Worm (Caenorhabditis elegans) whole organism, dauer: ENCODE results near the gene garr-1.
"Not testable (repeated sequence)": the region's sequence is repeated elsewhere in the genome, so short reads cannot be mapped to it uniquely, and the experiment has no call there.

Experiments
- unc-62 ChIP-seq: sonication (generic microtip); optimal IDR thresholded peaks from 2 replicates; lab custom pipeline; 2017; ENCODE audit warnings: missing biosample characterization, missing genetic modification reagents, missing genetic modification characterization

The garr-1 gene

DNA sequence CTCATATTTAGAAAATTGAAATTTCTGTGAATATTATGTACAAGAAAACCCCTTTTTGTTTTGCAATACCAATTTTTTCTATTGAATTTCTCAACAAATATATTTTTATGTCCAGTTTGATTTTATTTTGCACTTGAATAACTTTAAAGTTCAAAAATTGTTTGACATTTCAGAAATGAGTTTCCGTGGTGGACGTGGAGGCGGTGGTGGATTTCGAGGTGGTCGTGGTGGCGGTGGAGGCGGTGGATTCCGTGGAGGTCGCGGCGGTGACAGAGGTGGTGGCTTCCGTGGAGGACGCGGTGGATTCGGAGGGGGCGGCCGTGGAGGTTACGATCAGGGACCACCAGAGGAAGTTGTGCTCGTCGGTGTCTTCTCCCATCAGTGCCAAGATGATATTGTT, at the start of gene garr-1:
garr-1 (plus strand) TSS at position 174 of the 400 bp plus-strand sequence.
- no peak for TF ChIP-seq unc-62

DNA sequence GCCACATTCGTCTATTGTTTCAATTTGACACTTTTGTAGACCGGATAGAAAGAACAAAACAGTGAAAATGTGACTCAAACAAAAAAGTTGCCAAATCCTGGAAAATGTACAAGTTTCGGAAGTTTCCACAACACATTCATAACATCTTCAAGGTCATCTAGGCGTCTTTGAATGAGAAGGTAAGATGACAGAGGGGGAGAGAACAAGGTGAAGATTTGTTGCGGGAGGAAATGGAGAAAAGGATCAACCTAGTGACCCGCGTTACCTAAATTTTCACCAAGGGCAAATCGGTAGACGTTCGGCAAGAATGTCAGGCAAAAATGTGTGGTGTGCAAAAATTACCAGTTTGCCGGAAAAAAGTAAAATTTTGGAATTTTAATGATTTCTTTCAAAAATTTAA, 48.2 kb upstream of the garr-1 start:
- no peak for TF ChIP-seq unc-62

DNA sequence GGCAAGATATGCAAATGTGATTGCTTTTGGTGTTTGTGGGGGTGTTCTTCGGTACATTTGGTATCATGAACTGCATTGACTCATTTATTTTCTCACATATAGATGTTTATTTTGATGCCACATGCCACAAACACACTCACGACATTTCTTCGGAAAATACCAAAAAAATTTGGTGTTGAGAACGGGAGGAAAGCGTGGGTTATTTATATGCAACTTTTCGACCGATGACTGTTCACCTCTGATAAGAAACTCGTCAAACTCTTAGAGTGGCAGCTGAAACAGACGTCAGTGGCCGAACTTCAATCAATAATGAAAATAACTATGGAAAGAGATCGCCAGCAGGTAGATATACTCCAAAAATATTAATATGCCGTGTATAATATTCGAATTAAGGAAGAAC, 47.6 kb upstream of the garr-1 start:
- no peak for TF ChIP-seq unc-62

DNA sequence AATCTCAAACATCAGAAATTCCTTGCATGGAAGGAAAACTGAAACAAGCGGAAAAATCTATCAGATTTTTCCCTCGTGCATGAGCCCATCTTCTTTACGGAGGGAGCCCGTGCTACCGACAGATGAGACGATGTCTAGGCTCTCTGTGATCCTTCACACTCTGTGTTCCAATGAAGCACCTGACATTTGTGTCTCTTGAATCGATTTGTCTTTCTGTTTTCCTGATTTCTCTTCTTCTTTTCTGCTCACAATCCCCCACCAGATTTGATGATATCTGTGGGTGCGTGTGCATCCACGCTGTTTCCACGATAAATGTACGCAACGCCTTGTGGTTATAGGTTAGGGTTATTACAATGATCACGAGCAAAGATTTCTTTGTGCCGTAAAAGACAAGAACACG, 47.1 kb upstream of the garr-1 start:
- no peak for TF ChIP-seq unc-62

DNA sequence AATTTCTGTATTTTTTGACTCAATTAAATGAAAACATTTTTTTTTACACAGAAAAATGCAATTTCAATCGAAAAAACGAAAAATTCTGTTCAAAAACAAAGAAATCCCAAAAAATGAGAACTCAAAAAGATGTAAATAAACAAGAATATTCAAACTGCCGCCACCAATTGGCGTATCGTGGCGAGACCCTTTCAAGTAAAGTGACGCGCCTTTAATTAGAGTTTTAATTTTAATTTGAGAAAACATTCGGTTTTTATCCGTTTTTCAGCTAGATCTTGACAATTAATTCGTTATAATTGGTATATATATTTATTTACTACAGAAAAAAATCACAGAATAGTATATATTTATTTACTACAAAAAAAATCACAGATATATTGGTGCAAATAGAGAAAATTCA, 46.4 kb upstream of the garr-1 start:
- no peak for TF ChIP-seq unc-62

DNA sequence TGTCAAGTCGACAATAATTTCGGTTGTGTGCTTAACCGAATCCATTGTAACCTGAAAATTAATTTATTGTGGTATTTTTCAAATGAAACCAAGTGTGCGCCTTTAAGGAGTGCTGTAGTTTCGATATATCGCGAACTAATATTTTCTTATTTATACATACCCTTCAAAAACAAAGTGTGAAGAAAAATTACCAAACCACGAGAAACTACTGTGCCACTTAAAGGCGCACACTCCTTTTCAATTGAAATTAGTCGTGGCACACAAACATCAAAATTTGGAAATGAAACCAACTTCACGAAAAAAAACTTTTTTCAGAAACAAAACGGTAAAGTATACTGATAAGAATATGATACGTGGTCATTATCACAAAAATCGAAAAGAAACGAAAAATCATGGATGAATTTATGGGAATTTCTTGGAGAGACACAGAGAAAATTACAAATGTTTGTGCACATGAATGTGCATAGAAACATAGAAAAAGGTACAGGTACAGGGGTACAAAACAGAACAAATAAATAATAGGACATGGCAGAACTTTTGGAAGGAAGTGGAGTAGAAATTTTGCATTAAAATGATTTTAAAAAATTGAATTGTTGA, 42.7 kb upstream of the garr-1 start, which contains the start of gene spl-1:
spl-1 (minus strand) TSS at position 51 of the 597 bp plus-strand sequence.
- no peak for TF ChIP-seq unc-62

DNA sequence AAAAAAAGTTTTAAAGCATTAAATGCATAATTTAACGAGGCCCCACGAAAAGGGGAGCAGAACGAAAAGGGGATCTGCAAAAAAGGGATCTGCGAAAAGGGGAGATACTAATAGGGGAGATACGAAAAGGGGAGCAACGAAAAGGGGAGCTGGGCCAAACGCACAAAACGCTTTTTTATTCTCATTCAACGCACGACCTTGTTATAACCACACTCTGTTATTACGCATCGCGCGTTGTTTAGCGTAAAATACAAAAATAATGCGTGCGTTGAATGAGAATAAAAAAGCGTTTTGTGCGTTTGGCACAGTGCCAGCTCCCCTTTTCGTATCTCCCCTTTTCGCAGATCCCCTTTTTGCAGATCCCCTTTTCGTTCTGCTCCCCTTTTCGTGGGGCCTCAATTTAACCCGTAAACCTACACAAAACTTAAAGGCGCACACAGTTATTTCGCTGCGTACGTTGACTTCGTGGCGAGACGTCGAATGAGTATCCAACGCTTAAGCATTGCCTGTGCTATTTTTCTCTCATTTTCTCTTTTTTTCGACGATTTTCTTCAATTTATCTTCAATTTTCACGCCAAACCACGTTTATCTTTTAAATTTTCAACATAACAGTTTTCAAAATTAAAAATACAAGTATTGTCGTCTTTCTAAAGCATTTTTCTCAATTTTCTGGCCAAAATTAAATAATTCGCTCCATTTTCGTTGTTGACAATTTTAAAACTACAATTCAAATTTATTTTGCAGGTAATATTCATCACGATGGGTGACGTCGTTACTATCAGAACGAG, 40.6 kb upstream of the garr-1 start, which contains the start of gene rps-24:
rps-24 (plus strand) TSS at position 738 of the 788 bp plus-strand sequence.
- TF ChIP-seq unc-62, result not testable (repeated sequence)

DNA sequence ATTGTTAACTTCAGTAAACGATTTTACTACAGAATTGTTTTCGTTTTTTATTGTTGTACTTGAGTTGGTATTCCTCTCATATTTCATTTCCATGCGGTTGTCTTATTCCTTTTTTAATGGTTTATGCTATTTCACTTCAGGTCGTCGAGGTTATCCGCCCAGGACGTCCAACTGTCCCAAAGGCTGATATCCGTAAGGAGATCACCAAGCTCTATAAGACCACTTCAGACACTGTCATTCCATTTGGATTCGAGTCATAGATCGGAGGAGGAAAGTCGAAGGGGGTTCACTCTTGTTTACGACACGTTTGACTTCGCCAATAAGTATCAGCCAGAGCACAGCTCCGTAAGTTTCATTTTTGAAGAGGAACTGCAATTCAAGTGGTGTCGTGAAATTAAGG, 39.4 kb upstream of the garr-1 start, which contains the start of gene T07A9.14:
T07A9.14 (plus strand) TSS at position 124 of the 400 bp plus-strand sequence.
- TF ChIP-seq unc-62, result no peak

DNA sequence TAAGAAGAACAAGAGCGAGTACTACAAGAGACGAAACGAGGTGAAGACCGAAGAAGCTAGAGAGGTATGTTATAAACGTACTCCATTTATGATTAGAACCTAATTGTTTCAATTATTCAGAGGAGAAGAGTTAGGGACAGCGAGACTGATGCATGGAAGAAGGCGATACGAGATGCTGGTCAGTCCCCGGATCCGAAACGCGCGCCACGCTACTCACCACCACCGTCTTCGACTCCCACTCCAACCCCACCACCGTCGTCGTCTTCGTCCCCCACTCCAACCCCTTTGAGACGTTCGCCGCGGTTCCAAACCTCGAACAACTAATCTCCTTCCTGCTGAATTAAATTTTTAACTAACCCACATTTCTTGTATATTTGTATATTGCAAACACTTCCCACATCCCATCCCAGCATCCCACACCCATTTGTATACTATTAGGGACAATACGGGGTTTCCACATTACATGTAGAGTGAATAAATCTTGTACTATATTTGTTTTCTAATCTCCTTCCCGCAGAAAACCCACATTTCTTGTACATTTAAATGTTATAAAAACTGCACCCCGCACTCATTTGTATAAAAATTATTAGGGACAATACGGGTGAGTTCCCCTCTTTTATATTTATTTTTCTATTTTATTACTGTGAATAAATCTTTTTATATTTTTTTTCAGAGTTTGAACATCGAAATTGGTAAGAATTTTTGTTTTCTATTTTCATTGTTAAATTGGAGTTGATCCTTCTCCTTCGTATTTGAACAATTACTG, 38.5 kb upstream of the garr-1 start:
- no peak for TF ChIP-seq unc-62

DNA sequence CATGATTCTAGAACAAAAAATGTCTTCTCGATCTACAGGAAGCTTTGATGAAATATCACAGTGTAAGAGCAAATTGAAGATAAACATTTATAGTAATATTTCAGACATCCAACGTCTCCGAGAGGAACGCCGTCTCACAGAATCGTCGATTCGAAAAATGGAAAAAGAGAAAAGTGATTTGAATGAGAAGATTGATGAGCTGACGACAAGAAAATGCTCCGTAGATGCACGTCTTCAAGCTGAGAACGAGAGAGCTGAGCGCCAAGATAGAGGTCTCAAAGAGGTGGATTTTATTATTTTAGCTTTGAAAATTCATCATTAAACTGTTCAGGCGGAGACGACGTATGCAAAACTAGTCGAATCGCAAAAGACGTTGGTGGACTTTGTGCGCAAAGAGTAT, 37.9 kb upstream of the garr-1 start, which contains the start of gene ssna-1:
ssna-1 (plus strand) TSS at position 12 of the 400 bp plus-strand sequence.
- TF ChIP-seq unc-62, result no peak

DNA sequence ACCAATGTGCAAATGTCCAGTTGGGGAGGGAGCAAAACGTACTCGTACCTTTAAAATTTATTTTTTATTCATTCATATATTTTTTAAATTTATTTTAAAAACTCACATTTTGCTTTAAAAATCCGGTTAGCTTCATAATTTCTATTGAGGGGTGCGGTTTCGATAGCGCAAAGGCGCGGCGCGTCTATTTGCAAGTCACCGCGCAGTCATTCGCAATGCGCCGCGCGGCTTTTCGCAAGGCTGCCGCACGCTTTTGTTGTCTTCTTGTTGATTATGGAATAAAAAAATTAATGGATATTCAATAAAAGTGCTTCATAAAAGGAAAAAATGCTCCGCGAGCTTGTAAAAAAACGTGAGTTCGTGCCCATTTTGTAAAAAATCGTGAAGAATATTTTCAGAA, 35.7 kb upstream of the garr-1 start, which contains the start of the genes ears-2 and uncp-18:
ears-2 (minus strand) TSS at position 190 of the 400 bp plus-strand sequence.
uncp-18 (plus strand) TSS at position 282 of the 400 bp plus-strand sequence.
- no peak for TF ChIP-seq unc-62

DNA sequence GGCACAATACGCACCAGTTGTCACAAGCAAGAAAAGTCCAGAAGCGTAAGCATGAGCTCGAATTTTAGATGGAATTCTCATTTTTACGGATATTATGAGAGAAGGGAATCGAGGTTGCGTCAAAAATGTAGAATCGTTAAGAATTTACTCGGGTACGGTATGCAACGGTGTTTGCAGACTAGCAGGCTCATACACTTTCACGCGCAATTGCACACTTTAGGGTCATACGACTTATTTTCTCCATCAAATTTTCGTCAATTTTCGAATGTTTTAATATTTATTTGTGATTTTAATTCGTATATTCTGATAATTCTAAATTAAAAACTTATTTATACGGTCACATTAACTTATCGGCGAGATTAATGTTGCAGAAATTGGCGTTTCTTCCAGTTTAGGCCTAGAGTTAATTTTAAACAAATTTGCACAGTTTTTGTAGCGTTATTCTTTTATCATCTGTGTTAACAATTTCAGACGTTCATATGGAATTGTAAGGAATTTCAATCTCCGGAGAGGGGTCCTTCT, 32.5 kb upstream of the garr-1 start, which contains the start of the genes T07A9.15 and nog-1:
T07A9.15 (minus strand) TSS at position 138 of the 522 bp plus-strand sequence.
nog-1 (plus strand) TSS at position 472 of the 522 bp plus-strand sequence.
- no peak for TF ChIP-seq unc-62

DNA sequence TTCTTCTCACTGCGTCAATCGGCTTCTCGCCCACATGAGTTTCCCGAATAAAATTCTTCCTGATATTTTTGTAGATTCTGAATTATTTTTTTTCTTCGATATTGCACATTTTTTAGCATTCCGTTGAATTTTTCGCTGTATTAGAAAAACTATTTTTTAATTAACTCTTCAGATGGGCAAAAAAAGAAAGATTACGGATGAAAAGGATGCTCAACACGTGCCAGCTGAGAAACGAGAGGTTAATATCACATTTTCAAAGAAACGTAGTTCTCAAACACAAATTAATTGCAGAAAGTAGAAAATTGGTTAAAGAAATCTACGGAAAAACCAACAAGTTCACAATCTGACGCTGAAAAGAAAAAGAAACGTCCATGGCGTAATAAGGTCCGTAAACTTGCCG, 29.6 kb upstream of the garr-1 start, which contains the start of gene rrp-8:
rrp-8 (plus strand) TSS at position 173 of the 400 bp plus-strand sequence.
- no peak for TF ChIP-seq unc-62

DNA sequence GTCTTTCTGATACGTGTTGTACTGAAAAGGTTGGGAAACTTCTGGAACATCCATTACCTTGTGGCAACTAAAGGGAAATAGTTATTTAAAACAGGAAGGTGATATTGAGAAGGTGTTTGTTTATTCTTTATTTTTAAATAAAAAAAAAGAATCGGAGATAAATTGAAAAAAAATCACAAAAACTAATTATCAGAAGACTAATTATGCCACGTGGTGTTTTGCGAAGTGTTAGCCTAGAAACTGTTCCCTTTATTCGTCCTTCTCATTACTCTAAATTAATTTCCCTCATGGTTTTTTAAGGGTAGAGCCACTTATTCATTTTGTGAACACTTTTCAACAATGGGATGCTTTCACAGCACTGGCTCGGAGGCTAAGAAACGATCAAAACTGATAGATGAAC, 24.6 kb upstream of the garr-1 start, which contains the start of gene gpa-4:
gpa-4 (plus strand) TSS at position 301 of the 400 bp plus-strand sequence.
- no peak for TF ChIP-seq unc-62

DNA sequence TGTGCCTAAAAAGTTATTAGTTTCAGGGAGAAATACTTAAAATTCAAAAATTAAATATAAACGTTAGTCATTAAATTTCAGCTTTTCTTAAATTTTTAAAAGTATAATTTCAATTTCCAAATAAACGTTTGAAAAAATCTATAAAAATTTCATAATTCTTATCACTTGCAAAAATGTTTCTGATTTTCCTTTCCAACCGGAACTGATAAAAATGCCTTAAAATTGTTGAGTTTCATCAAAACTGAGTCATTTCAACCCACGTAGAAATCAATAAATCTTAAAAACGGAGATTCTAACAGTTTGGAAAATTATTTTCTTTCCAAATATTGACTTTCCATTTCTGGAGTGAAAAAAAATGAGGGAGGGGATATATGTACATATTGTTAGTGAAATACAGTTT, 17.1 kb upstream of the garr-1 start:
- TF ChIP-seq unc-62, result no peak

DNA sequence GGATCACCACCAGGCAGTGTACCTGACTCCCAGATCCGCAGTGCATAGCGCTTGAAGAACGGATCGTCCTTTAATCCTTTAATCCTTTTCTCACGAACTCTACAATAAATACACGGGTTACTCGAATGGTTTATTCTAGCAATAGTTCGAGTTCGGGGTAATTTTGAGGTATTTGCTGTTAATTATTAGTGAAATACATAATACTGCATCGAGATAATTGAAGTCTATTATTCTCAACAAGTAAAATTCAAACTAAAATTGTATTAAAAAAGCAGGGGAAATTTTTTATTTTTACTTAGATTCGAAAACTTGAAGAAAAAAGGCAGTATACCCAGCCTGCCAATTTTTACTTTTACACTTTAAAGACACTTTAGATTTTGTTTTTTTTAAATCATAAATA, 16.0 kb upstream of the garr-1 start, which contains the start of gene kgb-1:
kgb-1 (minus strand) TSS at position 101 of the 400 bp plus-strand sequence.
- TF ChIP-seq unc-62, result no peak
